Worm (Caenorhabditis elegans) whole organism, late embryonic: Measurements from ENCODE around the gene F46C5.1.

Source experiments
- C38D4.7 ChIP-seq: fragments of 200-800 bp; sonication (Bioruptor generic); optimal IDR thresholded peaks from 2 replicates; lab custom pipeline; 2018; ENCODE audit warnings: mild to moderate bottlenecking, missing genetic modification characterization, moderate library complexity, missing compliant biosample characterization
- F13H6.1 ChIP-seq: sonication (generic microtip); optimal IDR thresholded peaks from 2 replicates; lab custom pipeline; 2016; ENCODE audit warnings: missing genetic modification characterization, missing compliant biosample characterization
- K02D7.2 ChIP-seq: sonication (generic microtip); optimal IDR thresholded peaks from 2 replicates; lab custom pipeline; 2017; ENCODE audit warnings: mild to moderate bottlenecking, missing genetic modification characterization, missing compliant biosample characterization
- K09A11.1 ChIP-seq: sonication (generic microtip); optimal IDR thresholded peaks from 2 replicates; lab custom pipeline; 2017; ENCODE audit warnings: antibody characterized with exemption, mild to moderate bottlenecking, missing genetic modification characterization, missing compliant biosample characterization; ENCODE audit not compliant: insufficient read depth
- T23F11.4 ChIP-seq: fragments of 200-800 bp; sonication (Bioruptor generic); optimal IDR thresholded peaks from 2 replicates; lab custom pipeline; 2018; ENCODE audit warnings: mild to moderate bottlenecking, missing genetic modification characterization, missing compliant biosample characterization
- Y22D7AL.16 ChIP-seq: sonication (generic microtip); optimal IDR thresholded peaks from 2 replicates; lab custom pipeline; 2016; ENCODE audit warnings: missing genetic modification characterization, missing compliant biosample characterization
- ama-1 ChIP-seq: fragments of 150-350 bp; optimal IDR thresholded peaks from 2 replicates; lab custom pipeline; 2014
- ceh-14 ChIP-seq: sonication (generic microtip); optimal IDR thresholded peaks from 2 replicates; lab custom pipeline; 2016; ENCODE audit warnings: missing genotype, missing genetic modification characterization, missing compliant biosample characterization
- ceh-18 ChIP-seq: sonication (generic microtip); optimal IDR thresholded peaks from 2 replicates; lab custom pipeline; 2016; ENCODE audit warnings: missing genetic modification characterization, missing compliant biosample characterization
- ceh-19 ChIP-seq: fragments of 200-800 bp; sonication (Bioruptor generic); optimal IDR thresholded peaks from 2 replicates; lab custom pipeline; 2018; ENCODE audit warnings: mild to moderate bottlenecking, missing genetic modification characterization, missing compliant biosample characterization
- ceh-22 ChIP-seq: sonication (generic microtip); optimal IDR thresholded peaks from 2 replicates; lab custom pipeline; 2017; ENCODE audit warnings: missing biosample characterization, missing genetic modification characterization
- ceh-24 ChIP-seq: sonication (generic microtip); optimal IDR thresholded peaks from 2 replicates; lab custom pipeline; 2016; ENCODE audit warnings: mild to moderate bottlenecking, missing genetic modification characterization, missing compliant biosample characterization
- ceh-30 ChIP-seq: fragments of 150-350 bp; optimal IDR thresholded peaks from 2 replicates; lab custom pipeline; 2014; ENCODE audit warnings: missing biosample characterization, missing genetic modification characterization
- ceh-31 ChIP-seq: sonication (generic microtip); optimal IDR thresholded peaks from 2 replicates; lab custom pipeline; 2016; ENCODE audit warnings: missing genetic modification characterization, missing compliant biosample characterization
- ceh-34 ChIP-seq: sonication (generic microtip); optimal IDR thresholded peaks from 2 replicates; lab custom pipeline; 2016; ENCODE audit warnings: mild to moderate bottlenecking, missing genetic modification characterization, missing compliant biosample characterization
- ceh-9 ChIP-seq: sonication (generic microtip); optimal IDR thresholded peaks from 2 replicates; lab custom pipeline; 2016; ENCODE audit warnings: mild to moderate bottlenecking, missing genetic modification characterization, inconsistent platforms, missing compliant biosample characterization
- che-1 ChIP-seq: sonication (generic microtip); optimal IDR thresholded peaks from 2 replicates; lab custom pipeline; 2016; ENCODE audit warnings: mild to moderate bottlenecking, missing genetic modification characterization, missing compliant biosample characterization
- elt-2 ChIP-seq: sonication (generic microtip); optimal IDR thresholded peaks from 2 replicates; lab custom pipeline; 2016; ENCODE audit warnings: missing genetic modification reagents, missing genetic modification characterization, missing compliant biosample characterization
- elt-4 ChIP-seq: sonication (generic microtip); optimal IDR thresholded peaks from 2 replicates; lab custom pipeline; 2016; ENCODE audit warnings: missing genetic modification characterization, missing compliant biosample characterization
- ets-4 ChIP-seq: sonication (generic microtip); optimal IDR thresholded peaks from 2 replicates; lab custom pipeline; 2016; ENCODE audit warnings: missing genetic modification characterization, missing compliant biosample characterization
- eyg-1 ChIP-seq: sonication (generic microtip); optimal IDR thresholded peaks from 2 replicates; lab custom pipeline; 2016; ENCODE audit warnings: missing genotype, missing genetic modification characterization, missing compliant biosample characterization
- gmeb-2 ChIP-seq: sonication (generic microtip); optimal IDR thresholded peaks from 2 replicates; lab custom pipeline; 2016; ENCODE audit warnings: missing genetic modification characterization, inconsistent platforms, missing compliant biosample characterization
- hlh-15 ChIP-seq: sonication (generic microtip); optimal IDR thresholded peaks from 2 replicates; lab custom pipeline; 2016; ENCODE audit warnings: missing genetic modification characterization, missing compliant biosample characterization
- hlh-30 ChIP-seq: sonication (generic microtip); optimal IDR thresholded peaks from 2 replicates; lab custom pipeline; 2017; ENCODE audit warnings: antibody characterized with exemption, missing genetic modification characterization, missing compliant biosample characterization; ENCODE audit not compliant: insufficient read depth
- lim-6 ChIP-seq: sonication (generic microtip); optimal IDR thresholded peaks from 2 replicates; lab custom pipeline; 2016; ENCODE audit warnings: missing genetic modification characterization, missing compliant biosample characterization
- madf-2 ChIP-seq: sonication (generic microtip); optimal IDR thresholded peaks from 2 replicates; lab custom pipeline; 2017; ENCODE audit warnings: missing genetic modification characterization, missing compliant biosample characterization
- mec-3 ChIP-seq: sonication (generic microtip); optimal IDR thresholded peaks from 2 replicates; lab custom pipeline; 2016; ENCODE audit warnings: borderline replicate concordance, missing genetic modification characterization, missing compliant biosample characterization
- nfya-1 ChIP-seq: sonication (generic microtip); optimal IDR thresholded peaks from 2 replicates; lab custom pipeline; 2017; ENCODE audit warnings: missing genetic modification characterization, mild to moderate bottlenecking, missing compliant biosample characterization, antibody characterized with exemption, moderate library complexity
- odd-2 ChIP-seq: sonication (generic microtip); optimal IDR thresholded peaks from 2 replicates; lab custom pipeline; 2017; ENCODE audit warnings: antibody characterized with exemption, mild to moderate bottlenecking, missing genetic modification characterization, missing compliant biosample characterization
- pax-1 ChIP-seq: fragments of 150-350 bp; optimal IDR thresholded peaks from 2 replicates; lab custom pipeline; 2014; ENCODE audit warnings: missing biosample characterization, missing genetic modification characterization
- pha-2 ChIP-seq: sonication (generic microtip); optimal IDR thresholded peaks from 2 replicates; lab custom pipeline; 2017; ENCODE audit warnings: mild to moderate bottlenecking, missing genetic modification characterization, missing compliant biosample characterization
- rnt-1 ChIP-seq: sonication (generic microtip); optimal IDR thresholded peaks from 2 replicates; lab custom pipeline; 2016; ENCODE audit warnings: missing genetic modification characterization, missing compliant biosample characterization
- sox-2 ChIP-seq: fragments of 200-800 bp; sonication (Bioruptor generic); IDR thresholded peaks from 2 replicates; pipeline ENCODE4 v1.3.6; 2022; ENCODE audit warnings: missing genetic modification reagents, missing genetic modification characterization, missing compliant biosample characterization
- syd-9 ChIP-seq: sonication (generic microtip); optimal IDR thresholded peaks from 2 replicates; lab custom pipeline; 2016; ENCODE audit warnings: mild to moderate bottlenecking, missing genetic modification characterization, moderate library complexity, missing compliant biosample characterization
- tbx-2 ChIP-seq: sonication (generic microtip); optimal IDR thresholded peaks from 2 replicates; lab custom pipeline; 2016; ENCODE audit warnings: missing genetic modification characterization, missing compliant biosample characterization
- tbx-7 ChIP-seq: sonication (generic microtip); optimal IDR thresholded peaks from 2 replicates; lab custom pipeline; 2016; ENCODE audit warnings: missing genotype, missing genetic modification characterization, missing compliant biosample characterization
- unc-3 ChIP-seq, 2 experiments: fragments of 200-800 bp in 1 of 2; sonication (Bioruptor generic) in 1 of 2; sonication (generic microtip) in 1 of 2; conservative IDR thresholded peaks in 1 of 2; optimal IDR thresholded peaks in 1 of 2; 2 replicates each; pipeline versions ENCODE4 v1.3.6 to Lab custom; 2016 to 2022; ENCODE audit warnings: missing compliant biosample characterization in 2 of 2, missing genetic modification characterization in 2 of 2, missing genetic modification reagents in 1 of 2
- unc-55 ChIP-seq: sonication (generic microtip); optimal IDR thresholded peaks from 2 replicates; lab custom pipeline; 2017; ENCODE audit warnings: missing biosample characterization, missing genetic modification reagents, missing genetic modification characterization

Gene F46C5.1

DNA sequence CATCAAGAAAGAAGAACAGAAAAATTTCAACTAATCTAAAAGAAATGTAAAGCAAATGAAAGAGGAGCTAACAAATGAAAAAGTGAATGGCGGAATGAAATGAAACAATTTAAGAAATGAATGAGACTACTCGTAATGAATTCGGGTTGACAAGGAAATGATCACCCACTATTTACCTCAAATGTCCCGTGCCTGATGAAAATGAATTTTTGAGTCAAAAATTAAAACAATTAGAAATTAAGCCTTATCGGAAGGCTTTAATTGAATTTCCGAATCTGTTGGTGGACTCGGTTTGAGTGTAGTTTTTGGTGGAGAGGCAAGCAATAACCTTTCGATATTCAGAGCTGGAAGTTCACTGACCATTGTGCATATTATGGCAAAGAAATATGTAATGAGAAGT, 28.0 kb upstream of the F46C5.1 start:
- TF ChIP-seq sox-2 = no peak
- no peak for TF ChIP-seq K09A11.1
- TF ChIP-seq elt-2 (tag; lab: Kevin White, UChicago) = no peak
- no peak for TF ChIP-seq unc-3 (GFP tag; conservative IDR thresholded peaks at IDR 0.05; lab: Robert Waterston, UW)
- TF ChIP-seq unc-3 (tag; optimal IDR thresholded peaks at IDR 0.05; lab: Kevin White, UChicago) = no peak
- TF ChIP-seq C38D4.7 = no peak
- TF ChIP-seq che-1 (tag; lab: Kevin White, UChicago) = no peak
- no peak for TF ChIP-seq pha-2 (tag; lab: Kevin White, UChicago)

DNA sequence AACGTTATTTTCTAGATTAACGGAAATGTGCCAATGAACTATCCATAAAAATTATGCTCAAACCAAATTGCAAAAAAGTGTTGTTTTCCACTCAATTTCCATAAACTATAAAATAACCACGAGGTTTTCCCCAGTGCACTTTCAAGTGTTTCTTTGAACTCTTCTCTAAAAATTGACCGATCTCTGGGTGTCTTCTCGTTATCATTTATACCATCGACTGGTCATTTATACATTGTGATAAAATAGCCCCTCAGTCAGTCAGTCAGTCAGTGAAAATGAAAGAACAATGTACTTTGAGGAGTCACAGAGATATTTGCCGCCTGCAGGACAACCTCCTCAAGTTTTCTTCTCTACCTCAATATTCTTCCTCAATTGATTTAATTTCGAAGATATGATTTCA, 24.9 kb upstream of the F46C5.1 start:
- TF ChIP-seq ceh-31 (tag; lab: Kevin White, UChicago) = no peak
- peak; percentile 36 for TF ChIP-seq elt-2 (tag; lab: Kevin White, UChicago)

- TF ChIP-seq ceh-24 (tag; lab: Kevin White, UChicago) (no peak), ceh-18 (tag; lab: Kevin White, UChicago) (no peak), eyg-1 (tag; lab: Kevin White, UChicago) (no peak), hlh-15 (tag; lab: Kevin White, UChicago) (no peak), elt-2 (tag; lab: Kevin White, UChicago) (no peak), ceh-22 (tag; lab: Kevin White, UChicago) (no peak), K02D7.2 (tag; lab: Kevin White, UChicago) (no peak), ama-1 (no peak), ceh-14 (tag; lab: Kevin White, UChicago) (no peak)
Measured at ce11 chrII:8845298-8845697, 24.3 kb upstream of the F46C5.1 start, which contains the start of gene agxt-1. agxt-1 (plus strand) TSS chrII:8845598.

DNA sequence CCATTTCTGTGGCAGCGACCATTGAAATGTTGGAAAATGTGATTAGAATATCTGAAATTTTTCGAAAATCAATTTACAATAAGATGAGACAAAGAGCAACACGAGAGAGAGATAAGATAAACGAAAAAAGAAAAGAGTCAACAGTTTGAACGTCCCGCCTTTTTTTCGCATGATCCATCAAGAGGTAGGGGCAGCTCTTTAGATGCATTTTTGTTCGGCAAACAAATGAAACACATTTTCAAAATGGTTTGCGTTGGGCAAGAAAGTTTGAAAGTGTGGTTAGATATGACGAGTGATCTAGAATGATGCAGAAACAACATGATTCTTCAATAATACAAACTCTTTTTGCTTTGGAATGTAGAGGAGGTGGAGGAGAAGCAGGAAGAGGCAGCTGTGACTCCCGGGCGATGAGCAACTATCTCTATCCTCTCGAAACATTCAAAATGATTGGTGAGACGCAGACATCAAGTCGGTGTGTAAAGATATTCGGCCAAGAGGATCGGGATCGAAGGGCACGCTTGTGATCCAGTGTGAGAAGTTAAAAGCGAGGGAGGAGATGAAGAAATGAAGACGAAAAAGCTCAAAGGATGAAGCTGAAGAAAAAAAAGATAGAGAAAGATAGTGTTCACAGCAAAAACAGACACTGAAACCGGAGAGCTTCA, 23.6 kb upstream of the F46C5.1 start, which contains the start of gene F46C5.6:
F46C5.6 (minus strand) TSS at position 51 of the 662 bp plus-strand sequence.
- TF ChIP-seq unc-55 (GFP tag; lab: Kevin White, UChicago) (peak; percentile 53), tbx-2 (tag; lab: Kevin White, UChicago) (peak; percentile 27), gmeb-2 (tag; lab: Kevin White, UChicago) (no peak), nfya-1 (tag; lab: Kevin White, UChicago) (peak; percentile 40), rnt-1 (tag; lab: Kevin White, UChicago) (peak; percentile 32), ceh-18 (tag; lab: Kevin White, UChicago) (peak; percentile 94), ceh-34 (peak; percentile 34), lim-6 (tag; lab: Kevin White, UChicago) (no peak)
- TF ChIP-seq, all 69 proteins: peak for 6

- no peak for TF ChIP-seq hlh-30 (tag; lab: Kevin White, UChicago)
- TF ChIP-seq ceh-18 (tag; lab: Kevin White, UChicago) = no peak
- TF ChIP-seq syd-9 (tag; lab: Kevin White, UChicago) = no peak
- TF ChIP-seq Y22D7AL.16 (tag; lab: Kevin White, UChicago) = no peak
- TF ChIP-seq pha-2 (tag; lab: Kevin White, UChicago) = no peak
- no peak for TF ChIP-seq ceh-30
- no peak for TF ChIP-seq T23F11.4 (GFP tag; lab: Kevin White, UChicago)
- no peak for TF ChIP-seq madf-2 (tag; lab: Kevin White, UChicago)
- TF ChIP-seq mec-3 (tag; lab: Kevin White, UChicago) = no peak
- no peak for TF ChIP-seq ceh-9 (tag; lab: Kevin White, UChicago)
- no peak for TF ChIP-seq ceh-19
- no peak for TF ChIP-seq K02D7.2 (tag; lab: Kevin White, UChicago)
- no peak for TF ChIP-seq unc-55 (GFP tag; lab: Kevin White, UChicago)
- no peak for TF ChIP-seq ets-4 (tag; lab: Kevin White, UChicago)
- TF ChIP-seq pax-1 (tag; lab: Kevin White, UChicago) = no peak
- no peak for TF ChIP-seq ceh-31 (tag; lab: Kevin White, UChicago)
- TF ChIP-seq tbx-7 (tag; lab: Kevin White, UChicago) = no peak
- no peak for TF ChIP-seq elt-4
- no peak for TF ChIP-seq odd-2 (tag; lab: Kevin White, UChicago)
- no peak for TF ChIP-seq F13H6.1
- TF ChIP-seq, all 69 proteins: peak for 0
Measured at ce11 chrII:8839025-8839424, 18.0 kb upstream of the F46C5.1 start, which contains the start of gene F46C5.7. F46C5.7 (plus strand) TSS chrII:8839325.
